Fruit fly (Drosophila melanogaster) whole organism, embryonic: ENCODE results near the gene Dpm1.
A peak's percentile ranks its signal among the peaks of the same experiment; 100 is the strongest.

Experiments
- Asciz ChIP-seq: fragments of 200-800 bp; sonication (Bioruptor generic); optimal IDR thresholded peaks from 2 replicates; lab custom pipeline; 2017; ENCODE audit warnings: missing biosample characterization, mild to moderate bottlenecking, missing genetic modification characterization, missing genetic modification reagents
- Atf-2 ChIP-seq: fragments of 200-800 bp; sonication (Bioruptor generic); optimal IDR thresholded peaks from 2 replicates; lab custom pipeline; 2016; ENCODE audit warnings: missing biosample characterization, missing genetic modification characterization
- Blimp-1 ChIP-seq: fragments of 200-800 bp; sonication (Bioruptor generic); optimal IDR thresholded peaks from 3 replicates; lab custom pipeline; 2018; ENCODE audit warnings: missing biosample characterization, missing genetic modification characterization, mild to moderate bottlenecking, moderate library complexity, missing genetic modification reagents
- C15 ChIP-seq: fragments of 200-800 bp; sonication (Bioruptor generic); IDR thresholded peaks from 3 replicates; pipeline ENCODE4 v1.3.6; 2022; ENCODE audit warnings: missing biosample characterization, missing genetic modification characterization
- CG10209 ChIP-seq: fragments of 200-800 bp; sonication (Bioruptor generic); optimal IDR thresholded peaks from 3 replicates; lab custom pipeline; 2017; ENCODE audit warnings: missing biosample characterization, mild to moderate bottlenecking, missing genetic modification characterization, missing genetic modification reagents
- CG13296 ChIP-seq: fragments of 200-800 bp; sonication (Bioruptor generic); optimal IDR thresholded peaks from 3 replicates; lab custom pipeline; 2018; ENCODE audit warnings: missing biosample characterization, mild to moderate bottlenecking, missing genetic modification characterization
- CG13775 ChIP-seq: fragments of 200-800 bp; sonication (Bioruptor generic); optimal IDR thresholded peaks from 3 replicates; lab custom pipeline; 2017; ENCODE audit warnings: missing biosample characterization, mild to moderate bottlenecking, missing genetic modification characterization
- CG14050 ChIP-seq: fragments of 200-800 bp; sonication (Bioruptor generic); IDR thresholded peaks from 3 replicates; pipeline ENCODE4 v1.3.6; 2022; ENCODE audit warnings: missing biosample characterization, missing genetic modification characterization
- CG15514 ChIP-seq: fragments of 200-800 bp; sonication (Bioruptor generic); optimal IDR thresholded peaks from 3 replicates; lab custom pipeline; 2017; ENCODE audit warnings: missing biosample characterization, missing genetic modification characterization, mild to moderate bottlenecking, moderate library complexity, missing genetic modification reagents
- CG1603 ChIP-seq: fragments of 200-800 bp; sonication (Bioruptor generic); optimal IDR thresholded peaks from 2 replicates; lab custom pipeline; 2019; ENCODE audit warnings: missing biosample characterization, mild to moderate bottlenecking, missing genetic modification characterization, moderate library complexity
- CG16813 ChIP-seq: fragments of 200-800 bp; sonication (Bioruptor generic); IDR thresholded peaks from 3 replicates; pipeline ENCODE4 v1.3.6; 2022; ENCODE audit warnings: missing biosample characterization, missing genetic modification characterization; ENCODE audit not compliant: partially characterized antibody
- CG17328 ChIP-seq: fragments of 200-800 bp; sonication (Bioruptor generic); IDR thresholded peaks from 2 replicates; pipeline ENCODE4 v1.3.6; 2022; ENCODE audit warnings: missing biosample characterization, missing genetic modification characterization
- CG17385 ChIP-seq: fragments of 200-800 bp; sonication (Bioruptor generic); optimal IDR thresholded peaks from 3 replicates; lab custom pipeline; 2018; ENCODE audit warnings: missing biosample characterization, mild to moderate bottlenecking, missing genetic modification characterization
- CG17829 ChIP-seq: fragments of 200-800 bp; optimal IDR thresholded peaks from 2 replicates; lab custom pipeline; 2019; ENCODE audit warnings: missing biosample characterization, mild to moderate bottlenecking, missing genetic modification characterization, moderate library complexity
- CG2678 ChIP-seq: fragments of 200-800 bp; sonication (Bioruptor generic); optimal IDR thresholded peaks from 3 replicates; lab custom pipeline; 2019; ENCODE audit warnings: missing biosample characterization, mild to moderate bottlenecking, missing genetic modification characterization, moderate library complexity
- CG30403 ChIP-seq: fragments of 200-800 bp; sonication (Bioruptor generic); optimal IDR thresholded peaks from 3 replicates; lab custom pipeline; 2016; ENCODE audit warnings: missing biosample characterization, missing genetic modification characterization
- CG31441 ChIP-seq: fragments of 200-800 bp; sonication (Bioruptor generic); IDR thresholded peaks from 2 replicates; pipeline ENCODE4 v1.3.6; 2022; ENCODE audit warnings: missing biosample characterization, missing genetic modification characterization
- CG33557 ChIP-seq: fragments of 200-800 bp; sonication (Bioruptor generic); optimal IDR thresholded peaks from 2 replicates; lab custom pipeline; 2019; ENCODE audit warnings: missing biosample characterization, mild to moderate bottlenecking, missing genetic modification characterization, moderate library complexity
- CG4820 ChIP-seq: fragments of 200-800 bp; sonication (Bioruptor generic); optimal IDR thresholded peaks from 3 replicates; lab custom pipeline; 2016; ENCODE audit warnings: missing biosample characterization, missing genetic modification characterization
- CG6254 ChIP-seq: fragments of 200-800 bp; sonication (Bioruptor generic); optimal IDR thresholded peaks from 3 replicates; lab custom pipeline; 2017; ENCODE audit warnings: mild to moderate bottlenecking, missing biosample characterization, missing genetic modification reagents, missing genetic modification characterization
- CG6765 ChIP-seq: fragments of 200-800 bp; sonication (Bioruptor generic); optimal IDR thresholded peaks from 3 replicates; lab custom pipeline; 2017; ENCODE audit warnings: missing biosample characterization, mild to moderate bottlenecking, missing genetic modification characterization
- CG8388 ChIP-seq: fragments of 200-800 bp; sonication (Bioruptor generic); optimal IDR thresholded peaks from 2 replicates; lab custom pipeline; 2019; ENCODE audit warnings: missing biosample characterization, mild to moderate bottlenecking, missing genetic modification characterization, moderate library complexity
- CG8944 ChIP-seq: fragments of 200-800 bp; sonication (Bioruptor generic); optimal IDR thresholded peaks from 3 replicates; lab custom pipeline; 2016; ENCODE audit warnings: missing biosample characterization, missing genetic modification characterization
- Doc3 ChIP-seq: fragments of 200-800 bp; sonication (Bioruptor generic); IDR thresholded peaks from 3 replicates; pipeline ENCODE4 v1.3.6; 2022; ENCODE audit warnings: missing biosample characterization, missing genetic modification characterization; ENCODE audit not compliant: partially characterized antibody
- Ets65A ChIP-seq: fragments of 200-800 bp; sonication (Bioruptor generic); peaks from one replicate; lab custom pipeline; 2016; ENCODE audit warnings: missing biosample characterization, missing genetic modification characterization
- HmgD ChIP-seq: fragments of 200-800 bp; sonication (Bioruptor generic); optimal IDR thresholded peaks from 3 replicates; lab custom pipeline; 2016; ENCODE audit warnings: missing biosample characterization, missing genetic modification characterization
- ato ChIP-seq: fragments of 200-800 bp; sonication (Bioruptor generic); IDR thresholded peaks from 2 replicates; pipeline ENCODE4 v1.3.6; 2022; ENCODE audit warnings: missing biosample characterization, missing genetic modification characterization; ENCODE audit not compliant: partially characterized antibody
- bbx ChIP-seq: fragments of 200-800 bp; sonication (Bioruptor generic); IDR thresholded peaks from 2 replicates; pipeline ENCODE4 v1.3.6; 2022; ENCODE audit warnings: missing biosample characterization, missing genetic modification characterization; ENCODE audit not compliant: partially characterized antibody
- bsh ChIP-seq, 2 experiments: fragments of 200-800 bp; sonication (Bioruptor generic); optimal IDR thresholded peaks; 2 replicates each; lab custom pipeline; 2017 to 2018; ENCODE audit warnings: mild to moderate bottlenecking in 2 of 2, missing biosample characterization in 2 of 2, missing genetic modification characterization in 2 of 2, moderate library complexity in 1 of 2
- cas ChIP-seq: fragments of 200-800 bp; sonication (Bioruptor generic); IDR thresholded peaks from 2 replicates; pipeline ENCODE4 v1.3.6; 2022; ENCODE audit warnings: missing biosample characterization, missing genetic modification characterization
- caup ChIP-seq: fragments of 200-800 bp; sonication (Bioruptor generic); optimal IDR thresholded peaks from 3 replicates; lab custom pipeline; 2017; ENCODE audit warnings: missing biosample characterization, mild to moderate bottlenecking, missing genetic modification characterization, moderate library complexity; ENCODE audit not compliant: severe bottlenecking
- ci ChIP-seq: fragments of 200-800 bp; sonication (Bioruptor generic); IDR thresholded peaks from 3 replicates; pipeline ENCODE4 v1.3.6; 2022; ENCODE audit warnings: missing biosample characterization, missing genetic modification characterization
- ems ChIP-seq: fragments of 200-800 bp; sonication (Bioruptor generic); optimal IDR thresholded peaks from 3 replicates; lab custom pipeline; 2016; ENCODE audit warnings: missing biosample characterization, missing genetic modification characterization
- grau ChIP-seq: fragments of 200-800 bp; optimal IDR thresholded peaks from 3 replicates; lab custom pipeline; 2019; ENCODE audit warnings: missing biosample characterization, mild to moderate bottlenecking, missing genetic modification characterization, moderate library complexity
- h ChIP-seq: fragments of >200 bp; optimal IDR thresholded peaks from 2 replicates; lab custom pipeline; 2017
- hb ChIP-seq: fragments of 200-800 bp; sonication (Bioruptor generic); IDR thresholded peaks from 3 replicates; pipeline ENCODE4 v1.3.6; 2022; ENCODE audit warnings: missing biosample characterization, missing genetic modification characterization; ENCODE audit not compliant: partially characterized antibody
- hkb ChIP-seq, 2 experiments: fragments of 200-800 bp in 1 of 2; fragments of >200 bp in 1 of 2; sonication (Bioruptor generic) in 1 of 2; IDR thresholded peaks in 1 of 2; optimal IDR thresholded peaks in 1 of 2; 2 replicates each; pipeline versions ENCODE4 v1.3.6 to Lab custom; 2017 to 2022; ENCODE audit warnings: missing biosample characterization in 1 of 2, missing genetic modification characterization in 1 of 2
- jing ChIP-seq: fragments of 200-800 bp; sonication (Bioruptor generic); optimal IDR thresholded peaks from 2 replicates; lab custom pipeline; 2018; ENCODE audit warnings: missing biosample characterization, mild to moderate bottlenecking, missing genetic modification characterization
- nmo ChIP-seq: fragments of 200-800 bp; sonication (Bioruptor generic); optimal IDR thresholded peaks from 2 replicates; lab custom pipeline; 2018; ENCODE audit warnings: missing biosample characterization, mild to moderate bottlenecking, missing genetic modification characterization, moderate library complexity
- pb ChIP-seq: fragments of 200-800 bp; sonication (Bioruptor generic); optimal IDR thresholded peaks from 3 replicates; lab custom pipeline; 2016; ENCODE audit warnings: missing biosample characterization, missing genetic modification characterization
- pfk ChIP-seq: fragments of 200-800 bp; sonication (Bioruptor generic); optimal IDR thresholded peaks from 2 replicates; lab custom pipeline; 2018; ENCODE audit warnings: missing biosample characterization, mild to moderate bottlenecking, missing genetic modification characterization, moderate library complexity
- pho ChIP-seq: fragments of 200-800 bp; sonication (Bioruptor generic); optimal IDR thresholded peaks from 2 replicates; lab custom pipeline; 2016; ENCODE audit warnings: missing biosample characterization, missing genetic modification characterization
- psq ChIP-seq: fragments of 200-800 bp; sonication (Bioruptor generic); optimal IDR thresholded peaks from 2 replicates; lab custom pipeline; 2017; ENCODE audit warnings: missing biosample characterization, missing genetic modification characterization
- sr ChIP-seq: fragments of 200-800 bp; sonication (Bioruptor generic); IDR thresholded peaks from 3 replicates; pipeline ENCODE4 v1.3.6; 2022; ENCODE audit warnings: missing biosample characterization, missing genetic modification characterization
- tll ChIP-seq, 2 experiments: fragments of 200-800 bp in 1 of 2; fragments of >200 bp in 1 of 2; sonication (Bioruptor generic) in 1 of 2; optimal IDR thresholded peaks; 2 replicates each; lab custom pipeline; 2017 to 2019; ENCODE audit warnings: missing biosample characterization in 2 of 2, missing genetic modification characterization in 2 of 2, mild to moderate bottlenecking in 1 of 2, moderate library complexity in 1 of 2
- unpg ChIP-seq: fragments of 200-800 bp; sonication (Bioruptor generic); optimal IDR thresholded peaks from 3 replicates; lab custom pipeline; 2018; ENCODE audit warnings: missing biosample characterization, mild to moderate bottlenecking, missing genetic modification characterization, moderate library complexity
- usp ChIP-seq: fragments of >200 bp; optimal IDR thresholded peaks from 2 replicates; lab custom pipeline; 2017; ENCODE audit warnings: missing biosample characterization, missing genetic modification characterization
- vfl ChIP-seq: fragments of 200-800 bp; sonication (Bioruptor generic); optimal IDR thresholded peaks from 2 replicates; lab custom pipeline; 2016; ENCODE audit warnings: missing biosample characterization, missing genetic modification characterization

The Dpm1 gene

DNA sequence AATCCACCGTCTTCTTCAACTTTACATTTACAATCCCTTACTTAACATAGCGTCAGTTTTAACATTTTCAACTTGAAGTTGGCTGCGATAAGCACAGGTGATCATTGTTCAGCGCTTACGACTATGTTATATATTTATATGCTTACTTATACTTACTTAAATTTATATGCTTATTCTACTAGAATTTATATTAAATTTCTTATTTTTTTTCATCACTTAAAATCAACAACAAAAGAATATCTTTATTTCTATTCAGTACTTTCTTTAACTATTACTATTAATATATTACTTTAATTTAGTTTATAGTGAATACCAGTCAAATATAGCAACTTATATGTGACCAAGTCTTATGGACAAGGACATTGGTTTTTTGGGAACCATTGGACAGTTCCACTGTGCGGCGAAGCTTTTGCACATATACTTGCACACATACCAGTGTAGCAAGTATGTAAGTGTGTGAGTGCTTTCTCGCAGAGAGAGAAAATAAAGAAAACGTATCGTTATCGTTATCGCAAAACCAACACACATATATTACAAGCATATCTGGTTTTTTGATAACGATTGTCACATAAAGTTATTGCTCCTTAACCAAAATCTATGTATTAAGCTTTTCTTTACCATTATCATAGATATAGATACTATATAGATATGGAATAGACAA lies 8.9 kb downstream of the Dpm1 start, which contains the start of gene Hasp (continued):
- TF ChIP-seq CG6254 (GFP tag; lab: Kevin White, UChicago), result peak; percentile 53
- no peak for TF ChIP-seq pfk (GFP tag; lab: Kevin White, UChicago)
- TF ChIP-seq ems, result peak; percentile 49
- peak; percentile 26 for TF ChIP-seq CG10209 (GFP tag; lab: Kevin White, UChicago)
- TF ChIP-seq CG31441, result peak; percentile 65
- peak; percentile 51 for TF ChIP-seq caup (GFP tag; lab: Kevin White, UChicago)
- TF ChIP-seq CG4820 (GFP tag; lab: Kevin White, UChicago), result peak; percentile 58
- no peak for TF ChIP-seq tll (GFP tag; optimal IDR thresholded peaks at IDR 0.05; lab: Kevin White, UChicago)
- TF ChIP-seq bsh (GFP tag; optimal IDR thresholded peaks at IDR 0.05; lab: Kevin White, UChicago), result peak in 1 of 2 experiments; percentile 75
- TF ChIP-seq ci (GFP tag; lab: Robert Waterston, UW), result peak; percentile 71; the same call in 2 of the 3 replicates
- peak; percentile 37 for TF ChIP-seq CG13296 (GFP tag; lab: Kevin White, UChicago)
- TF ChIP-seq nmo (GFP tag; lab: Kevin White, UChicago), result peak; percentile 79
- peak; percentile 88 for TF ChIP-seq ato (GFP tag; lab: Robert Waterston, UW)
- TF ChIP-seq vfl (GFP tag; lab: Kevin White, UChicago), result peak; percentile 0
- no peak for TF ChIP-seq jing (GFP tag; lab: Kevin White, UChicago)
- TF ChIP-seq Asciz (GFP tag; lab: Kevin White, UChicago), result peak; percentile 58
- no peak for TF ChIP-seq CG8944
- peak; percentile 47; the same call in 1 of the 2 replicates for TF ChIP-seq cas
- peak; percentile 66 for TF ChIP-seq unpg (GFP tag; lab: Kevin White, UChicago)
- TF ChIP-seq h (lab: Kevin White, UChicago), result no peak
- TF ChIP-seq hb (GFP tag; lab: Robert Waterston, UW), result peak; percentile 89
- TF ChIP-seq C15 (GFP tag; lab: Robert Waterston, UW), result peak; percentile 16; the same call in 1 of the 3 replicates
- TF ChIP-seq CG16813 (GFP tag; lab: Robert Waterston, UW), result peak; percentile 68
- TF ChIP-seq psq (GFP tag; lab: Kevin White, UChicago), result no peak
- TF ChIP-seq CG13775, result peak; percentile 26
- TF ChIP-seq CG8388 (GFP tag; lab: Kevin White, UChicago), result peak; percentile 59
- TF ChIP-seq grau, result peak; percentile 66
- no peak for TF ChIP-seq HmgD
- peak; percentile 75 for TF ChIP-seq Blimp-1 (GFP tag; lab: Kevin White, UChicago)
- peak; percentile 68 for TF ChIP-seq CG2678
- TF ChIP-seq CG17385 (GFP tag; lab: Kevin White, UChicago), result peak; percentile 29
- TF ChIP-seq Doc3, result peak; percentile 50; the same call in 2 of the 3 replicates
- no peak for TF ChIP-seq Atf-2
- TF ChIP-seq CG17328 (GFP tag; lab: Robert Waterston, UW), result peak; percentile 29; the same call in 1 of the 2 replicates
- peak; percentile 92 for TF ChIP-seq Ets65A (GFP tag; lab: Kevin White, UChicago)
- TF ChIP-seq CG6765 (GFP tag; lab: Kevin White, UChicago), result no peak
- TF ChIP-seq CG33557 (GFP tag; lab: Kevin White, UChicago), result no peak
- no peak for TF ChIP-seq pb (GFP tag; lab: Kevin White, UChicago)
- TF ChIP-seq sr (GFP tag; lab: Robert Waterston, UW), result no peak
- TF ChIP-seq pho (GFP tag; lab: Kevin White, UChicago), result no peak
- TF ChIP-seq CG1603 (tag; lab: Kevin White, UChicago), result peak; percentile 37
- peak; percentile 51 for TF ChIP-seq CG30403 (GFP tag; lab: Kevin White, UChicago)
- peak; percentile 62 for TF ChIP-seq CG17829
- TF ChIP-seq CG15514, result peak; percentile 19
- peak; percentile 89 for TF ChIP-seq bbx (GFP tag; lab: Robert Waterston, UW)
- no peak for TF ChIP-seq hkb (optimal IDR thresholded peaks at IDR 0.05; lab: Kevin White, UChicago)
- peak; percentile 52; the same call in 1 of the 2 replicates for TF ChIP-seq hkb (GFP tag; IDR thresholded peaks at IDR 0.05; lab: Robert Waterston, UW)
- TF ChIP-seq CG14050 (GFP tag; lab: Robert Waterston, UW), result peak; percentile 9; the same call in 1 of the 3 replicates
- no peak for TF ChIP-seq usp (GFP tag; lab: Kevin White, UChicago)
